Fruit fly (Drosophila melanogaster) whole organism, embryonic: ENCODE data around the gene Kaz-m1.

ENCODE experiments used
- Antp ChIP-seq: fragments of 200-800 bp; sonication (Bioruptor generic); optimal IDR thresholded peaks from 3 replicates; lab custom pipeline; 2016; ENCODE audit warnings: missing biosample characterization, missing genetic modification characterization
- BEAF-32 ChIP-seq: fragments of 200-800 bp; sonication (Bioruptor generic); optimal IDR thresholded peaks from 3 replicates; lab custom pipeline; 2017; ENCODE audit warnings: missing biosample characterization, missing genetic modification characterization, mild to moderate bottlenecking, moderate library complexity, missing genetic modification reagents
- Bdp1 ChIP-seq: fragments of 200-800 bp; sonication (Bioruptor generic); optimal IDR thresholded peaks from 3 replicates; lab custom pipeline; 2016; ENCODE audit warnings: missing biosample characterization, missing genetic modification characterization
- BtbVII ChIP-seq: fragments of 200-800 bp; sonication (Bioruptor generic); optimal IDR thresholded peaks from 3 replicates; lab custom pipeline; 2017; ENCODE audit warnings: missing biosample characterization, mild to moderate bottlenecking, missing genetic modification characterization
- CG10462 ChIP-seq: fragments of 200-800 bp; sonication (Bioruptor generic); optimal IDR thresholded peaks from 2 replicates; lab custom pipeline; 2016; ENCODE audit warnings: missing biosample characterization, missing genetic modification characterization
- CG15269 ChIP-seq: fragments of 200-800 bp; sonication (Bioruptor generic); optimal IDR thresholded peaks from 2 replicates; lab custom pipeline; 2018; ENCODE audit warnings: missing biosample characterization, mild to moderate bottlenecking, missing genetic modification characterization, moderate library complexity
- CG17385 ChIP-seq: fragments of 200-800 bp; sonication (Bioruptor generic); optimal IDR thresholded peaks from 3 replicates; lab custom pipeline; 2018; ENCODE audit warnings: missing biosample characterization, mild to moderate bottlenecking, missing genetic modification characterization
- CG1832 ChIP-seq: fragments of 200-800 bp; sonication (Bioruptor generic); optimal IDR thresholded peaks from 2 replicates; lab custom pipeline; 2017; ENCODE audit warnings: missing biosample characterization, mild to moderate bottlenecking, missing genetic modification characterization, inconsistent platforms
- CG2120 ChIP-seq: fragments of 200-800 bp; sonication (Bioruptor generic); optimal IDR thresholded peaks from 3 replicates; lab custom pipeline; 2016; ENCODE audit warnings: missing biosample characterization, missing genetic modification characterization
- CG31388 ChIP-seq: fragments of 200-800 bp; sonication (Bioruptor generic); optimal IDR thresholded peaks from 2 replicates; lab custom pipeline; 2016; ENCODE audit warnings: missing biosample characterization, missing genetic modification characterization
- CG33557 ChIP-seq: fragments of 200-800 bp; sonication (Bioruptor generic); optimal IDR thresholded peaks from 2 replicates; lab custom pipeline; 2019; ENCODE audit warnings: missing biosample characterization, mild to moderate bottlenecking, missing genetic modification characterization, moderate library complexity
- CG6654 ChIP-seq: fragments of 200-800 bp; sonication (Bioruptor generic); optimal IDR thresholded peaks from 2 replicates; lab custom pipeline; 2017; ENCODE audit warnings: missing biosample characterization, mild to moderate bottlenecking, missing genetic modification characterization
- CG7987 ChIP-seq: fragments of 200-800 bp; sonication (Bioruptor generic); optimal IDR thresholded peaks from 2 replicates; lab custom pipeline; 2018; ENCODE audit warnings: missing biosample characterization, mild to moderate bottlenecking, missing genetic modification characterization, moderate library complexity
- CG8359 ChIP-seq: fragments of 200-800 bp; sonication (Bioruptor generic); optimal IDR thresholded peaks from 2 replicates; lab custom pipeline; 2017; ENCODE audit warnings: missing biosample characterization, mild to moderate bottlenecking, missing genetic modification characterization, borderline replicate concordance
- CG9932 ChIP-seq: fragments of 200-800 bp; sonication (Bioruptor generic); IDR thresholded peaks from 2 replicates; pipeline ENCODE4 v1.3.6; 2022; ENCODE audit warnings: missing biosample characterization, missing genetic modification characterization
- Dp ChIP-seq: fragments of 200-800 bp; sonication (Bioruptor generic); optimal IDR thresholded peaks from 2 replicates; lab custom pipeline; 2018; ENCODE audit warnings: missing biosample characterization, mild to moderate bottlenecking, missing genetic modification characterization, moderate library complexity
- Dref ChIP-seq: fragments of 200-800 bp; sonication (Bioruptor generic); IDR thresholded peaks from 2 replicates; pipeline ENCODE4 v1.3.6; 2022; ENCODE audit warnings: missing biosample characterization, missing genetic modification characterization
- GATAe ChIP-seq: fragments of 200-800 bp; sonication (Bioruptor generic); conservative IDR thresholded peaks from 2 replicates; pipeline ENCODE4 v1.3.6; 2022; ENCODE audit warnings: missing biosample characterization, missing genetic modification characterization
- HLH4C ChIP-seq: fragments of 200-800 bp; sonication (Bioruptor generic); IDR thresholded peaks from 3 replicates; pipeline ENCODE4 v1.3.6; 2022; ENCODE audit warnings: missing biosample characterization, missing genetic modification characterization; ENCODE audit not compliant: partially characterized antibody
- Hand ChIP-seq: fragments of 200-800 bp; sonication (Bioruptor generic); optimal IDR thresholded peaks from 2 replicates; lab custom pipeline; 2017; ENCODE audit warnings: mild to moderate bottlenecking, missing biosample characterization, missing genetic modification reagents, missing genetic modification characterization
- Hr3 ChIP-seq: fragments of 200-800 bp; sonication (Bioruptor generic); optimal IDR thresholded peaks from 3 replicates; lab custom pipeline; 2016; ENCODE audit warnings: missing biosample characterization, missing genetic modification characterization
- Hr39 ChIP-seq: fragments of >200 bp; optimal IDR thresholded peaks from 2 replicates; lab custom pipeline; 2017
- MBD-R2 ChIP-seq: fragments of 200-800 bp; sonication (Bioruptor generic); IDR thresholded peaks from 2 replicates; pipeline ENCODE4 v1.3.6; 2022; ENCODE audit warnings: missing biosample characterization, missing genetic modification characterization
- Med ChIP-seq: fragments of 200-800 bp; sonication (Bioruptor generic); peaks from one replicate; lab custom pipeline; 2016; ENCODE audit warnings: missing biosample characterization, missing genetic modification characterization, mild to moderate bottlenecking, inconsistent platforms, moderate library complexity
- Meics ChIP-seq: fragments of 200-800 bp; sonication (Bioruptor generic); optimal IDR thresholded peaks from 2 replicates; lab custom pipeline; 2017; ENCODE audit warnings: missing biosample characterization, mild to moderate bottlenecking, missing genetic modification characterization
- NC2α ChIP-seq: fragments of 200-800 bp; sonication (Bioruptor generic); optimal IDR thresholded peaks from 2 replicates; lab custom pipeline; 2016; ENCODE audit warnings: missing biosample characterization, missing genetic modification characterization
- NK7.1 ChIP-seq: fragments of 200-800 bp; sonication (Bioruptor generic); optimal IDR thresholded peaks from 3 replicates; lab custom pipeline; 2016; ENCODE audit warnings: missing biosample characterization, missing genetic modification characterization
- Neu2 ChIP-seq: fragments of 200-800 bp; sonication (Bioruptor generic); optimal IDR thresholded peaks from 3 replicates; lab custom pipeline; 2016; ENCODE audit warnings: missing biosample characterization, missing genetic modification characterization, borderline replicate concordance
- Nf-YB ChIP-seq: fragments of 200-800 bp; sonication (Bioruptor generic); optimal IDR thresholded peaks from 3 replicates; lab custom pipeline; 2019; ENCODE audit warnings: missing biosample characterization, mild to moderate bottlenecking, missing genetic modification characterization, moderate library complexity
- Pdp1 ChIP-seq, 2 experiments: fragments of 200-800 bp; sonication (Bioruptor generic); optimal IDR thresholded peaks; 3 replicates each; lab custom pipeline; 2016; ENCODE audit warnings: missing biosample characterization in 2 of 2, missing genetic modification characterization in 2 of 2, mild to moderate bottlenecking in 1 of 2, moderate library complexity in 1 of 2
- Tbp ChIP-seq: fragments of >200 bp; optimal IDR thresholded peaks from 2 replicates; lab custom pipeline; 2018; ENCODE audit warnings: missing biosample characterization, missing genetic modification characterization
- Vsx1 ChIP-seq: fragments of 200-800 bp; sonication (Bioruptor generic); optimal IDR thresholded peaks from 2 replicates; lab custom pipeline; 2017; ENCODE audit warnings: missing biosample characterization, mild to moderate bottlenecking, missing genetic modification characterization, missing genetic modification reagents
- amos ChIP-seq: fragments of 200-800 bp; sonication (Bioruptor generic); IDR thresholded peaks from 2 replicates; pipeline ENCODE4 v1.3.6; 2022; ENCODE audit warnings: missing biosample characterization, missing genetic modification characterization; ENCODE audit not compliant: partially characterized antibody
- br ChIP-seq: fragments of >200 bp; optimal IDR thresholded peaks from 2 replicates; lab custom pipeline; 2017
- ci ChIP-seq: fragments of 200-800 bp; sonication (Bioruptor generic); IDR thresholded peaks from 3 replicates; pipeline ENCODE4 v1.3.6; 2022; ENCODE audit warnings: missing biosample characterization, missing genetic modification characterization
- cwo ChIP-seq: fragments of 200-800 bp; sonication (Bioruptor generic); optimal IDR thresholded peaks from 3 replicates; lab custom pipeline; 2017; ENCODE audit warnings: missing biosample characterization, missing genetic modification characterization, mild to moderate bottlenecking, moderate library complexity, missing genetic modification reagents
- dan ChIP-seq: fragments of 200-800 bp; sonication (Bioruptor generic); IDR thresholded peaks from 2 replicates; pipeline ENCODE4 v1.3.6; 2022; ENCODE audit warnings: missing biosample characterization, missing genetic modification characterization
- hb ChIP-seq: fragments of 200-800 bp; sonication (Bioruptor generic); IDR thresholded peaks from 3 replicates; pipeline ENCODE4 v1.3.6; 2022; ENCODE audit warnings: missing biosample characterization, missing genetic modification characterization; ENCODE audit not compliant: partially characterized antibody
- ind ChIP-seq: fragments of 200-800 bp; sonication (Bioruptor generic); optimal IDR thresholded peaks from 3 replicates; lab custom pipeline; 2016; ENCODE audit warnings: missing biosample characterization, missing genetic modification characterization
- jigr1 ChIP-seq: fragments of 200-800 bp; sonication (Bioruptor generic); IDR thresholded peaks from 3 replicates; pipeline ENCODE4 v1.3.6; 2022; ENCODE audit warnings: missing biosample characterization, missing genetic modification characterization
- maf-S ChIP-seq: fragments of 200-800 bp; sonication (Bioruptor generic); optimal IDR thresholded peaks from 2 replicates; lab custom pipeline; 2016; ENCODE audit warnings: missing biosample characterization, missing genetic modification characterization
- mam ChIP-seq: fragments of 200-800 bp; sonication (Bioruptor generic); optimal IDR thresholded peaks from 3 replicates; lab custom pipeline; 2016; ENCODE audit warnings: missing biosample characterization, missing genetic modification characterization
- org-1 ChIP-seq: fragments of 200-800 bp; sonication (Bioruptor generic); optimal IDR thresholded peaks from 2 replicates; lab custom pipeline; 2017; ENCODE audit warnings: missing biosample characterization, missing genetic modification characterization
- p53 ChIP-seq: fragments of 200-800 bp; sonication (Bioruptor generic); optimal IDR thresholded peaks from 2 replicates; lab custom pipeline; 2016; ENCODE audit warnings: missing biosample characterization, missing genetic modification characterization
- pnt ChIP-seq: fragments of 200-800 bp; sonication (Bioruptor generic); optimal IDR thresholded peaks from 3 replicates; lab custom pipeline; 2016; ENCODE audit warnings: missing biosample characterization, missing genetic modification characterization
- ranshi ChIP-seq: fragments of 200-800 bp; sonication (Bioruptor generic); IDR thresholded peaks from 2 replicates; pipeline ENCODE4 v1.3.6; 2022; ENCODE audit warnings: missing biosample characterization, missing genetic modification characterization
- rib ChIP-seq: fragments of 200-800 bp; sonication (Bioruptor generic); IDR thresholded peaks from 2 replicates; pipeline ENCODE4 v1.3.6; 2022; ENCODE audit warnings: missing biosample characterization, missing genetic modification characterization
- scrt ChIP-seq: fragments of 200-800 bp; sonication (Bioruptor generic); optimal IDR thresholded peaks from 2 replicates; lab custom pipeline; 2018; ENCODE audit warnings: missing biosample characterization, mild to moderate bottlenecking, missing genetic modification characterization, moderate library complexity
- sug ChIP-seq: fragments of 200-800 bp; optimal IDR thresholded peaks from 2 replicates; lab custom pipeline; 2019; ENCODE audit warnings: missing biosample characterization, mild to moderate bottlenecking, missing genetic modification characterization, moderate library complexity
- tio ChIP-seq: fragments of 200-800 bp; sonication (Bioruptor generic); optimal IDR thresholded peaks from 2 replicates; lab custom pipeline; 2017; ENCODE audit warnings: missing biosample characterization, missing genetic modification characterization, inconsistent platforms
- vfl ChIP-seq: fragments of 200-800 bp; sonication (Bioruptor generic); optimal IDR thresholded peaks from 2 replicates; lab custom pipeline; 2016; ENCODE audit warnings: missing biosample characterization, missing genetic modification characterization

Gene Kaz-m1

dm6 chr3R:26055214-26055632 is 40.7 kb downstream of the Kaz-m1 start, which contains the start of gene Cmpk (continued):
- TF ChIP-seq CG33557 (GFP tag; lab: Kevin White, UChicago) (peak; percentile 60), scrt (GFP tag; lab: Kevin White, UChicago) (peak; percentile 71), dan (GFP tag; lab: Robert Waterston, UW) (no peak), tio (GFP tag; lab: Kevin White, UChicago) (no peak), BtbVII (GFP tag; lab: Kevin White, UChicago) (peak; percentile 77), MBD-R2 (GFP tag; lab: Robert Waterston, UW) (peak; percentile 82), ranshi (GFP tag; lab: Robert Waterston, UW) (peak; percentile 46; the same call in 1 of the 2 replicates), Vsx1 (GFP tag; lab: Kevin White, UChicago) (no peak), ci (GFP tag; lab: Robert Waterston, UW) (peak; percentile 95), br (lab: Kevin White, UChicago) (no peak), ind (GFP tag; lab: Kevin White, UChicago) (peak; percentile 47), cwo (GFP tag; lab: Kevin White, UChicago) (no peak), CG17385 (GFP tag; lab: Kevin White, UChicago) (peak; percentile 80), maf-S (GFP tag; lab: Kevin White, UChicago) (peak; percentile 26), Hr3 (peak; percentile 40), BEAF-32 (GFP tag; lab: Kevin White, UChicago) (peak; percentile 29), rib (GFP tag; lab: Robert Waterston, UW) (no peak), Pdp1 (GFP tag; optimal IDR thresholded peaks at IDR 0.05; lab: Kevin White, UChicago) (peak in 1 of 2 experiments; percentile 94), HLH4C (GFP tag; lab: Robert Waterston, UW) (no peak), Nf-YB (GFP tag; lab: Kevin White, UChicago) (peak; percentile 62), p53 (GFP tag; lab: Kevin White, UChicago) (no peak), jigr1 (no peak), NC2α (GFP tag; lab: Kevin White, UChicago) (no peak), CG9932 (GFP tag; lab: Robert Waterston, UW) (peak; percentile 66), CG7987 (GFP tag; lab: Kevin White, UChicago) (peak; percentile 90), mam (GFP tag; lab: Kevin White, UChicago) (peak; percentile 35), Bdp1 (GFP tag; lab: Kevin White, UChicago) (peak; percentile 31), CG6654 (GFP tag; lab: Kevin White, UChicago) (peak; percentile 42), hb (GFP tag; lab: Robert Waterston, UW) (no peak), NK7.1 (peak; percentile 54), CG31388 (GFP tag; lab: Kevin White, UChicago) (no peak), CG8359 (GFP tag; lab: Kevin White, UChicago) (peak; percentile 43), CG10462 (GFP tag; lab: Kevin White, UChicago) (no peak), CG15269 (tag; lab: Kevin White, UChicago) (peak; percentile 68), CG2120 (GFP tag; lab: Kevin White, UChicago) (peak; percentile 55), Dref (peak; percentile 47), org-1 (GFP tag; lab: Kevin White, UChicago) (peak; percentile 47), GATAe (GFP tag; lab: Robert Waterston, UW) (no peak), amos (GFP tag; lab: Robert Waterston, UW) (peak; percentile 42; the same call in 1 of the 2 replicates), vfl (GFP tag; lab: Kevin White, UChicago) (peak; percentile 12), Antp (GFP tag; lab: Kevin White, UChicago) (peak; percentile 28), pnt (GFP tag; lab: Kevin White, UChicago) (no peak), Hand (GFP tag; lab: Kevin White, UChicago) (peak; percentile 26), CG1832 (no peak), Med (GFP tag; lab: Kevin White, UChicago) (peak; percentile 96), sug (tag; lab: Kevin White, UChicago) (peak; percentile 69), Meics (GFP tag; lab: Kevin White, UChicago) (peak; percentile 84), Dp (GFP tag; lab: Kevin White, UChicago) (peak; percentile 85), Tbp (GFP tag; lab: Kevin White, UChicago) (no peak), Neu2 (GFP tag; lab: Kevin White, UChicago) (no peak), Hr39 (lab: Kevin White, UChicago) (no peak)
